Worm (Caenorhabditis elegans) whole organism, L3 larva: Measurements from ENCODE around the gene C08E3.14.

Source experiments
- elt-2 ChIP-seq: sonication (generic microtip); optimal IDR thresholded peaks from 2 replicates; lab custom pipeline; 2016; ENCODE audit warnings: missing genetic modification reagents, mild to moderate bottlenecking, missing genetic modification characterization, missing compliant biosample characterization
- elt-3 ChIP-seq, 3 experiments: fragments of 150-350 bp in 1 of 3; sonication (generic microtip) in 2 of 3; optimal IDR thresholded peaks; 2 replicates in 2 of 3; 4 replicates in 1 of 3; lab custom pipeline; 2014 to 2017; ENCODE audit warnings: missing biosample characterization in 3 of 3, missing genetic modification characterization in 3 of 3
- fkh-10 ChIP-seq: sonication (generic microtip); optimal IDR thresholded peaks from 2 replicates; lab custom pipeline; 2017; ENCODE audit warnings: missing biosample characterization, missing genetic modification reagents, missing genetic modification characterization
- jun-1 ChIP-seq: fragments of 150-350 bp; optimal IDR thresholded peaks from 2 replicates; lab custom pipeline; 2014; ENCODE audit warnings: missing biosample characterization, missing genetic modification reagents, missing genetic modification characterization
- lsy-12 ChIP-seq: sonication (generic microtip); optimal IDR thresholded peaks from 2 replicates; lab custom pipeline; 2016; ENCODE audit warnings: mild to moderate bottlenecking, missing genetic modification characterization, missing compliant biosample characterization
- nhr-23 ChIP-seq: fragments of 150-350 bp; optimal IDR thresholded peaks from 2 replicates; lab custom pipeline; 2014; ENCODE audit warnings: missing biosample characterization, missing genetic modification reagents, missing genetic modification characterization
- nhr-237 ChIP-seq: fragments of 150-350 bp; optimal IDR thresholded peaks from 2 replicates; lab custom pipeline; 2014; ENCODE audit warnings: missing biosample characterization, missing genetic modification characterization
- nhr-43 ChIP-seq: sonication (generic microtip); optimal IDR thresholded peaks from 2 replicates; lab custom pipeline; 2016; ENCODE audit warnings: mild to moderate bottlenecking, missing genetic modification characterization, missing compliant biosample characterization; ENCODE audit not compliant: poor library complexity, severe bottlenecking
- pqm-1 ChIP-seq: fragments of 150-350 bp; optimal IDR thresholded peaks from 2 replicates; lab custom pipeline; 2017; ENCODE audit warnings: missing biosample characterization, missing genetic modification characterization, inconsistent platforms
- snpc-4 ChIP-seq: fragments of 150-350 bp; optimal IDR thresholded peaks from 2 replicates; lab custom pipeline; 2014; ENCODE audit warnings: missing biosample characterization, missing genetic modification characterization
- zag-1 ChIP-seq: fragments of 150-350 bp; optimal IDR thresholded peaks from 2 replicates; lab custom pipeline; 2014; ENCODE audit warnings: missing biosample characterization, missing genetic modification characterization

- no peak for TF ChIP-seq elt-3 (tag; optimal IDR thresholded peaks at IDR 0.05; lab: Kevin White, UChicago)
- TF ChIP-seq snpc-4 (tag; lab: Kevin White, UChicago): no peak
- TF ChIP-seq nhr-237: no peak
- no peak for TF ChIP-seq jun-1 (tag; lab: Kevin White, UChicago)
- no peak for TF ChIP-seq lsy-12 (tag; lab: Kevin White, UChicago)
- no peak for TF ChIP-seq fkh-10 (GFP tag; lab: Kevin White, UChicago)
- no peak for TF ChIP-seq zag-1 (tag; lab: Kevin White, UChicago)
- TF ChIP-seq nhr-43 (tag; lab: Kevin White, UChicago): no peak
- TF ChIP-seq elt-2 (tag; lab: Kevin White, UChicago): no peak
- no peak for TF ChIP-seq pqm-1 (tag; lab: Kevin White, UChicago)
- no peak for TF ChIP-seq nhr-23 (tag; lab: Kevin White, UChicago)
These were observed 31.4 kb downstream of the C08E3.14 start, which contains the start of gene ZC204.12 for ce11 chrII:1657202-1657601.
